Worm (Caenorhabditis elegans) whole organism, mixed stage, embryonic: ENCODE results near the gene suca-1.

Experiments used
- M03D4.4 ChIP-seq: sonication (generic microtip); optimal IDR thresholded peaks from 2 replicates; lab custom pipeline; 2017; ENCODE audit warnings: mild to moderate bottlenecking, missing genetic modification characterization, missing compliant biosample characterization
- bed-3 ChIP-seq: fragments of 200-800 bp; sonication (Bioruptor generic); optimal IDR thresholded peaks from 3 replicates; lab custom pipeline; 2018; ENCODE audit warnings: mild to moderate bottlenecking, missing genetic modification characterization, moderate library complexity, missing compliant biosample characterization
- ceh-39 ChIP-seq: fragments of 150-350 bp; optimal IDR thresholded peaks from 2 replicates; lab custom pipeline; 2014; ENCODE audit warnings: missing biosample characterization, missing genetic modification characterization
- ceh-83 ChIP-seq: fragments of 200-800 bp; sonication (Bioruptor generic); optimal IDR thresholded peaks from 2 replicates; lab custom pipeline; 2018; ENCODE audit warnings: mild to moderate bottlenecking, missing genetic modification characterization, missing compliant biosample characterization
- ces-1 ChIP-seq: fragments of 150-350 bp; optimal IDR thresholded peaks from 2 replicates; lab custom pipeline; 2014; ENCODE audit warnings: missing biosample characterization, missing genetic modification reagents, missing genetic modification characterization
- cnd-1 ChIP-seq: fragments of 200-800 bp; sonication (Bioruptor generic); optimal IDR thresholded peaks from 2 replicates; lab custom pipeline; 2018; ENCODE audit warnings: mild to moderate bottlenecking, missing genetic modification characterization, missing compliant biosample characterization
- elt-1 ChIP-seq: sonication (generic microtip); optimal IDR thresholded peaks from 2 replicates; lab custom pipeline; 2017; ENCODE audit warnings: missing genetic modification characterization, mild to moderate bottlenecking, missing compliant biosample characterization, antibody characterized with exemption, moderate library complexity, borderline replicate concordance; ENCODE audit not compliant: insufficient read depth
- elt-3 ChIP-seq: fragments of 150-350 bp; optimal IDR thresholded peaks from 2 replicates; lab custom pipeline; 2014; ENCODE audit warnings: missing biosample characterization, missing genetic modification characterization
- flh-1 ChIP-seq: fragments of 200-800 bp; sonication (Bioruptor generic); optimal IDR thresholded peaks from 2 replicates; lab custom pipeline; 2018; ENCODE audit warnings: mild to moderate bottlenecking, missing genetic modification characterization, moderate library complexity, missing compliant biosample characterization
- ham-2 ChIP-seq: fragments of 200-800 bp; sonication (Bioruptor generic); optimal IDR thresholded peaks from 2 replicates; lab custom pipeline; 2018; ENCODE audit warnings: mild to moderate bottlenecking, missing genetic modification characterization, missing compliant biosample characterization
- hlh-1 ChIP-seq: fragments of 150-350 bp; optimal IDR thresholded peaks from 2 replicates; lab custom pipeline; 2014; ENCODE audit warnings: missing biosample characterization, missing genetic modification reagents, missing genetic modification characterization
- lin-13 ChIP-seq: fragments of 150-350 bp; optimal IDR thresholded peaks from 2 replicates; lab custom pipeline; 2014; ENCODE audit warnings: missing biosample characterization, missing genetic modification characterization
- lin-32 ChIP-seq: fragments of 200-800 bp; sonication (Bioruptor generic); optimal IDR thresholded peaks from 2 replicates; lab custom pipeline; 2018; ENCODE audit warnings: mild to moderate bottlenecking, missing genetic modification characterization, missing compliant biosample characterization
- lsy-2 ChIP-seq: fragments of 150-350 bp; optimal IDR thresholded peaks from 2 replicates; lab custom pipeline; 2014; ENCODE audit warnings: missing biosample characterization, missing genetic modification characterization
- mab-5 ChIP-seq: fragments of 150-350 bp; optimal IDR thresholded peaks from 2 replicates; lab custom pipeline; 2014; ENCODE audit warnings: missing biosample characterization, missing genetic modification characterization
- mep-1 ChIP-seq: fragments of 150-350 bp; optimal IDR thresholded peaks from 2 replicates; lab custom pipeline; 2017; ENCODE audit warnings: missing biosample characterization, missing genetic modification reagents, missing genetic modification characterization, inconsistent platforms
- mls-2 ChIP-seq: sonication (generic microtip); optimal IDR thresholded peaks from 2 replicates; lab custom pipeline; 2016; ENCODE audit warnings: mild to moderate bottlenecking, missing genetic modification characterization, moderate library complexity, missing compliant biosample characterization
- nhr-12 ChIP-seq: fragments of 150-350 bp; optimal IDR thresholded peaks from 2 replicates; lab custom pipeline; 2014; ENCODE audit warnings: missing biosample characterization, missing genetic modification characterization
- nhr-2 ChIP-seq: fragments of 150-350 bp; optimal IDR thresholded peaks from 2 replicates; lab custom pipeline; 2014; ENCODE audit warnings: missing biosample characterization, missing genetic modification characterization
- nhr-237 ChIP-seq: fragments of 150-350 bp; optimal IDR thresholded peaks from 2 replicates; lab custom pipeline; 2014; ENCODE audit warnings: missing biosample characterization, missing genetic modification characterization
- nhr-28 ChIP-seq: fragments of 150-350 bp; optimal IDR thresholded peaks from 2 replicates; lab custom pipeline; 2014; ENCODE audit warnings: missing biosample characterization, missing genetic modification characterization
- nhr-76 ChIP-seq: sonication (generic microtip); optimal IDR thresholded peaks from 2 replicates; lab custom pipeline; 2017; ENCODE audit warnings: missing biosample characterization, missing genetic modification characterization
- pha-4 ChIP-seq: fragments of 150-350 bp; optimal IDR thresholded peaks from 2 replicates; lab custom pipeline; 2018; ENCODE audit warnings: missing biosample characterization, missing genetic modification reagents, missing genetic modification characterization
- sem-2 ChIP-seq: fragments of 200-800 bp; sonication (Bioruptor generic); optimal IDR thresholded peaks from 2 replicates; lab custom pipeline; 2018; ENCODE audit warnings: mild to moderate bottlenecking, missing genetic modification characterization, missing compliant biosample characterization
- snpc-4 ChIP-seq: fragments of 150-350 bp; optimal IDR thresholded peaks from 2 replicates; lab custom pipeline; 2014; ENCODE audit warnings: missing biosample characterization, missing genetic modification characterization
- sptf-1 ChIP-seq: sonication (generic microtip); optimal IDR thresholded peaks from 2 replicates; lab custom pipeline; 2017; ENCODE audit warnings: mild to moderate bottlenecking, missing genetic modification characterization, moderate library complexity, missing compliant biosample characterization
- tbx-8 ChIP-seq: fragments of 200-800 bp; sonication (Bioruptor generic); optimal IDR thresholded peaks from 2 replicates; lab custom pipeline; 2018; ENCODE audit warnings: mild to moderate bottlenecking, missing genetic modification characterization, moderate library complexity, missing compliant biosample characterization
- unc-120 ChIP-seq: sonication (generic microtip); optimal IDR thresholded peaks from 2 replicates; lab custom pipeline; 2017; ENCODE audit warnings: missing genetic modification characterization, missing compliant biosample characterization; ENCODE audit not compliant: poor library complexity, severe bottlenecking
- unc-39 ChIP-seq: fragments of 150-350 bp; optimal IDR thresholded peaks from 2 replicates; lab custom pipeline; 2014; ENCODE audit warnings: missing biosample characterization, missing genetic modification characterization
- unc-62 ChIP-seq: fragments of 150-350 bp; optimal IDR thresholded peaks from 2 replicates; lab custom pipeline; 2014; ENCODE audit warnings: missing biosample characterization, missing genetic modification reagents, missing genetic modification characterization
- zip-8 ChIP-seq: fragments of 150-350 bp; optimal IDR thresholded peaks from 2 replicates; lab custom pipeline; 2014; ENCODE audit warnings: missing biosample characterization, missing genetic modification characterization
- ztf-11 ChIP-seq: fragments of 150-350 bp; optimal IDR thresholded peaks from 2 replicates; lab custom pipeline; 2014; ENCODE audit warnings: missing biosample characterization, missing genetic modification characterization

Gene suca-1

DNA sequence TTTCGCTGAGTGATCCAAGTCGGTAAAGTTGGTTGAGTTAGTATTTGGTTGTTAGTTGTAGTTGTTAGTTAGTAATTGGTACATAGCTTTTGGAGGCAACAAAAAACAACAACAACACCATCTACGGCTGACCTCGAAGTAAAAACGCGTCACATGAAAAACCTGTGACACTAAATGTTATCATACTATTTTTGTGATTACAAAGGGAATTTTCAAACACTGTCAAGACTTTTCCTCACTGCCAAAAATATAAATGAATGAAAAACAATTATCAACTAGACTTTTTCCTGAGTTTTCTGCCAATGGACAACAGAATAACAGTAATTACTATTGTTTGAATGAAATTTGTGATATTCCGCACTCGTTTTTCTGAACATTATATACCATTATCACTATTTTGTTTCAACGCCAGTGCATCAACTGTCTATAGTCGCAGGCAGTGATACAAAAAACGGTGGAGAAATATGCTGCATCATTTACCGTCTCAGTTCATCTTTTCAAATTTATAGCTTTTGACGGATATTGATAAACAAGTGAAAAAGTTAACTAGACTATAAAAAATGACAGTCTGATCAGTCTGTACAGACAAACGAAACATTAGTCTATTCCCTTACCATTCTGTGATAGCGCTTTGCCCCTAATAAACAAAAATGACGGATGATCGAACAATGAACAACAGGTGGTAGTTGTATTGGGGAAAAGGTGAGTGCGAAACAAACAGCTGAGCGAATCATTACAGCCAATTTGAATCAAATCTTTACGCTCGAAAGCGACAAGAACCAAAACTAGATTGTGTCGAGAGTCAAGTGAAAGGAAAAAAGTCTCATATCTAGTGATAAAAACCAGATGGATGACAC, 14.7 kb upstream of the suca-1 start:
- TF ChIP-seq sem-2 (no peak), zip-8 (tag; lab: Kevin White, UChicago) (no peak), hlh-1 (tag; lab: Kevin White, UChicago) (peak; percentile 43)

DNA sequence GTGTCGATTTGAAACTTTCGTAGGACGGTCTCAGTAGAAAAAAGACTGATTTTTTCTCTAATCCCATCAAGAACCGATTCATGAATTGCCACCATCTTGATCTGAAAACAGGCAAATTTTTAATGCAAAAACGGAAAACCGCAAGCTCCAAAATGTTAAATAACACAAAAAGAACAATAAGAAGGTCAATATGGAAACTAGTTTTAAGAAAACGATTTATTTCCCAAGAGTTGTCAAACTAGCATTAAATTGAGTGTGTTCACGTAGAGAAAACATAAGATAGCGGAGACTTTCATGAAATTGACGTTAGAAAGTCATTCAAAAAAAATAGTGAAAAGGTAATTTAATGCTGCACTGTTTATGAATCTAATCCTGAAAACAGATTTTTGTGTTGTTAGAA, 14.1 kb upstream of the suca-1 start, which contains the start of gene F47B10.9:
Gene F47B10.9, minus strand, starts transcription at position 101 of the 400 bp plus-strand sequence.
- TF ChIP-seq ceh-83 (GFP tag; lab: Kevin White, UChicago) (no peak), lin-13 (tag; lab: Kevin White, UChicago) (no peak), elt-1 (tag; lab: Kevin White, UChicago) (no peak), mls-2 (tag; lab: Kevin White, UChicago) (no peak), M03D4.4 (tag; lab: Kevin White, UChicago) (no peak), sem-2 (no peak), elt-3 (no peak), unc-39 (tag; lab: Kevin White, UChicago) (no peak), bed-3 (GFP tag; lab: Kevin White, UChicago) (no peak), ham-2 (GFP tag; lab: Kevin White, UChicago) (no peak), lsy-2 (tag; lab: Kevin White, UChicago) (no peak), lin-32 (GFP tag; lab: Kevin White, UChicago) (no peak), nhr-28 (tag; lab: Kevin White, UChicago) (no peak), flh-1 (no peak), nhr-76 (tag; lab: Kevin White, UChicago) (no peak), ceh-39 (tag; lab: Kevin White, UChicago) (no peak), nhr-237 (tag; lab: Kevin White, UChicago) (no peak), cnd-1 (tag; lab: Kevin White, UChicago) (no peak), nhr-2 (no peak), ces-1 (no peak)
- TF ChIP-seq, all 35 proteins: peak for 0

DNA sequence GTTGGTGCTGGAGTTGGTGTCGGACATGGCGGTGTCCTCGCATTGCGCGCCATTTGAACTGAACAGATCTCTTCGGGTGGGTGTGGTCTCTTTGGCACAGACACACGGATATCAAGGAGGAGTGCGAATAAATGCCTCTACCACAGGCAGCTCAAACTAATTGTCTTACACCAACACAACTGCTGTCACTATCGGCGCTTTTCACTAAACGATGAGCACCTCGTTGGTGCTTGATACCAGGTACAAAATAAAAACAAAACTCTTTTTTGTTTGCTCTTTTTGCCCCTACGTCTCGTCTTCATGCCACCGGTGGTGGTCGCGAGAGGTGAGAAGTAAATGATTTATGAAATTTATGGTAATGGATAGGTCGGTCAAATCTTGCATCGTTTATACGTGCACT, 10.8 kb upstream of the suca-1 start, which contains the start of gene F47B10.8:
Gene F47B10.8, minus strand, starts transcription at position 101 of the 400 bp plus-strand sequence.
- TF ChIP-seq zip-8 (tag; lab: Kevin White, UChicago): no peak
- no peak for TF ChIP-seq unc-62
- no peak for TF ChIP-seq sem-2
- TF ChIP-seq sptf-1: no peak
- TF ChIP-seq snpc-4 (tag; lab: Kevin White, UChicago): no peak
- TF ChIP-seq nhr-237 (tag; lab: Kevin White, UChicago): no peak
- no peak for TF ChIP-seq ces-1
- no peak for TF ChIP-seq nhr-2
- no peak for TF ChIP-seq flh-1
- TF ChIP-seq ztf-11: no peak
- no peak for TF ChIP-seq tbx-8 (GFP tag; lab: Kevin White, UChicago)
- TF ChIP-seq, all 35 proteins: peak for 0

DNA sequence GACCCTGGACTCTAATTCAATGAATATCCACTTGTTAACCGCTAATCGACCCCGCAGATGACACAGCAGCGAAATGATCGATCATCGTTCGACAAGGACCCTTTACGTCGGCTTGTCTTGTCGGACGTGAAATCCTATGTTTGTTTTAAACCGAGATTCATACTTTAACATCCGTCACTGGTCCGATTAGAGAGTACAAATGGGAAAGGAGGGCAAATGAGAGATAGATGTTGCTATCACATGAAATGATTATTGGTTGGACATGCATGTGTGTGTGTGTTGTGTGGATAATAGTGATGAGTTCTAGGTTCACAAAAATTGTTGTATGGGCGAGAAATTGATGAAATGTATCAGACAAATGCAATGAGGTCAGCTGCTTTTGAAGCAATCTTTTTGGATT, 9.7 kb upstream of the suca-1 start:
- TF ChIP-seq bed-3 (GFP tag; lab: Kevin White, UChicago) (no peak), tbx-8 (GFP tag; lab: Kevin White, UChicago) (no peak), unc-120 (tag; lab: Kevin White, UChicago) (peak; percentile 38), unc-62 (peak; percentile 55), nhr-12 (tag; lab: Kevin White, UChicago) (no peak), mls-2 (tag; lab: Kevin White, UChicago) (no peak), M03D4.4 (tag; lab: Kevin White, UChicago) (no peak), pha-4 (tag; lab: Kevin White, UChicago) (no peak)

DNA sequence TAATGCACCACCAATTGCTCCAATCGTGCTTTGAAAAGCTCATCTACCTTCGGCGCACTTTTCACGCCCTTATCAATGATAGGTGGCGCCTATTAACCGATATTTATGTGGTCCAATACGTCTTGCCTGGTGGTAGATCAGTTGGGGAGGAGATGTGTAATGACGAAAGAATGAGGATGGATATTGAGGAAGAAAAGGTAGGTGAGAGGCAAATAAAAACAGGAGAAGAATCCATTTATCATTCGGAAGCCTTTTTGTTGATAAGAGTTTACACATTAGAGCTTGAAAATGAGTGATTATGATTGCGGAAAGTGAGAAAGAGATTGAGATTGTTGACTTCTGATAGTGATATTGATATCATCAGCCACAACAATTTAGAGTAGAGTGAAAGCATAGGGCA, 7.5 kb upstream of the suca-1 start:
- TF ChIP-seq nhr-12 (tag; lab: Kevin White, UChicago) (no peak), hlh-1 (tag; lab: Kevin White, UChicago) (no peak), mep-1 (tag; lab: Kevin White, UChicago) (no peak), unc-62 (peak; percentile 53), mab-5 (tag; lab: Kevin White, UChicago) (peak; percentile 7), sem-2 (no peak)
